Fruit fly (Drosophila melanogaster): ENCODE measurements around the gene CG31909.

CG31909 gene

dm6 chr2L:7277562-7278255, 20.4 kb downstream of the CG31909 start (continued):
- TF ChIP-seq CG9727 (GFP tag; optimal IDR thresholded peaks at IDR 0.05) (peak; percentile 23), Aef1 (GFP tag; IDR thresholded peaks at IDR 0.05) (no peak), Dek (tag; optimal IDR thresholded peaks at IDR 0.05) (no peak), gem (tag; optimal IDR thresholded peaks at IDR 0.05) (peak; percentile 35), CG14710 (tag; optimal IDR thresholded peaks at IDR 0.05) (peak; percentile 37), wek (GFP tag; optimal IDR thresholded peaks at IDR 0.05) (no peak), row (GFP tag; IDR thresholded peaks at IDR 0.05) (0 out of 3 replicates have a peak, but pooled peaks have one; percentile 21), repo (GFP tag; optimal IDR thresholded peaks at IDR 0.05) (no peak), CG12155 (GFP tag; optimal IDR thresholded peaks at IDR 0.05) (no peak), Ssrp (tag; optimal IDR thresholded peaks at IDR 0.05) (no peak), Med (GFP tag) (peak; percentile 16), trem (tag; optimal IDR thresholded peaks at IDR 0.05) (peak; percentile 5), CG15696 (tag; optimal IDR thresholded peaks at IDR 0.05) (peak; percentile 54), HmgZ (tag; optimal IDR thresholded peaks at IDR 0.05) (no peak), CG15601 (tag; optimal IDR thresholded peaks at IDR 0.05) (peak; percentile 53), abd-A (tag; optimal IDR thresholded peaks at IDR 0.05) (no peak), fd102C (GFP tag; optimal IDR thresholded peaks at IDR 0.05) (peak; percentile 32), ato (GFP tag; IDR thresholded peaks at IDR 0.05; ENCODE audit: partially characterized antibody) (no peak), CG8089 (GFP tag; optimal IDR thresholded peaks at IDR 0.05) (peak; percentile 13), dysf (GFP tag; IDR thresholded peaks at IDR 0.05) (no peak), sd (tag; optimal IDR thresholded peaks at IDR 0.05) (no peak), Xrp1 (GFP tag; IDR thresholded peaks at IDR 0.05) (peak; percentile 23; the same call in 1 of the 2 replicates), Asciz (GFP tag; optimal IDR thresholded peaks at IDR 0.05) (peak; percentile 8), Nf-YB (GFP tag; optimal IDR thresholded peaks at IDR 0.05) (no peak), CG13296 (GFP tag; optimal IDR thresholded peaks at IDR 0.05) (no peak), Atf6 (GFP tag; IDR thresholded peaks at IDR 0.05) (no peak), CG18476 (GFP tag; optimal IDR thresholded peaks at IDR 0.05) (no peak), CG18262 (tag; optimal IDR thresholded peaks at IDR 0.05) (peak; percentile 41), CG7839 (tag; optimal IDR thresholded peaks at IDR 0.05) (no peak), CG33557 (GFP tag; optimal IDR thresholded peaks at IDR 0.05) (peak; percentile 3), chif (GFP tag; optimal IDR thresholded peaks at IDR 0.05) (peak in 1 of 2 experiments; percentile 7), CG3838 (GFP tag; optimal IDR thresholded peaks at IDR 0.05) (no peak), CG1792 (GFP tag; optimal IDR thresholded peaks at IDR 0.05) (no peak), CG11398 (GFP tag; optimal IDR thresholded peaks at IDR 0.05) (no peak), CG2712 (tag; optimal IDR thresholded peaks at IDR 0.05) (peak; percentile 23), CG15479 (GFP tag; optimal IDR thresholded peaks at IDR 0.05) (no peak), CrebB (tag; optimal IDR thresholded peaks at IDR 0.05) (no peak), E2f2 (GFP tag; IDR thresholded peaks at IDR 0.05) (no peak), sens (GFP tag) (peak; percentile 71), Antp (GFP tag; optimal IDR thresholded peaks at IDR 0.05) (peak; percentile 3), caup (GFP tag; optimal IDR thresholded peaks at IDR 0.05; ENCODE audit: severe bottlenecking) (no peak), D19A (tag; optimal IDR thresholded peaks at IDR 0.05) (peak; percentile 73), CG17328 (GFP tag; IDR thresholded peaks at IDR 0.05) (no peak), zfh1 (GFP tag; IDR thresholded peaks at IDR 0.05) (no peak), lola (GFP tag; optimal IDR thresholded peaks at IDR 0.05) (peak in 1 of 3 experiments; percentile 35)
